Worm (Caenorhabditis elegans) whole organism, early embryonic: Measurements from ENCODE around the gene R05G9R.1.

ENCODE experiments used
- B0310.2 ChIP-seq: sonication (generic microtip); optimal IDR thresholded peaks from 2 replicates; lab custom pipeline; 2016; ENCODE audit warnings: mild to moderate bottlenecking, missing genetic modification characterization, missing compliant biosample characterization
- F13C5.2 ChIP-seq: sonication (generic microtip); optimal IDR thresholded peaks from 2 replicates; lab custom pipeline; 2017; ENCODE audit warnings: mild to moderate bottlenecking, missing genetic modification characterization, inconsistent platforms, missing compliant biosample characterization
- aly-1 ChIP-seq: sonication (generic microtip); optimal IDR thresholded peaks from 2 replicates; lab custom pipeline; 2016; ENCODE audit warnings: missing genetic modification characterization, missing compliant biosample characterization
- ama-1 ChIP-seq: fragments of 150-350 bp; optimal IDR thresholded peaks from 2 replicates; lab custom pipeline; 2014
- ceh-13 ChIP-seq: fragments of 200-800 bp; sonication (Bioruptor generic); optimal IDR thresholded peaks from 2 replicates; lab custom pipeline; 2018; ENCODE audit warnings: mild to moderate bottlenecking, missing genetic modification characterization, missing compliant biosample characterization
- ceh-36 ChIP-seq: sonication (generic microtip); optimal IDR thresholded peaks from 2 replicates; lab custom pipeline; 2016; ENCODE audit warnings: missing genetic modification characterization, inconsistent platforms, missing compliant biosample characterization
- ets-7 ChIP-seq: sonication (generic microtip); optimal IDR thresholded peaks from 2 replicates; lab custom pipeline; 2016; ENCODE audit warnings: missing genotype, missing genetic modification characterization, missing compliant biosample characterization
- flt-1 ChIP-seq: fragments of 200-800 bp; sonication (Bioruptor generic); IDR thresholded peaks from 2 replicates; pipeline ENCODE4 v1.3.6; 2022; ENCODE audit warnings: missing genetic modification characterization, missing compliant biosample characterization
- hmbx-1 ChIP-seq: sonication (generic microtip); optimal IDR thresholded peaks from 2 replicates; lab custom pipeline; 2016; ENCODE audit warnings: mild to moderate bottlenecking, missing genetic modification characterization, missing compliant biosample characterization
- hmg-4 ChIP-seq: fragments of 200-800 bp; sonication (Bioruptor generic); optimal IDR thresholded peaks from 2 replicates; lab custom pipeline; 2018; ENCODE audit warnings: mild to moderate bottlenecking, missing genetic modification characterization, missing compliant biosample characterization
- hnd-1 ChIP-seq: sonication (generic microtip); optimal IDR thresholded peaks from 2 replicates; lab custom pipeline; 2016; ENCODE audit warnings: missing genetic modification characterization, missing compliant biosample characterization
- pes-1 ChIP-seq: fragments of 200-800 bp; sonication (Bioruptor generic); IDR thresholded peaks from 2 replicates; pipeline ENCODE4 v1.3.6; 2022; ENCODE audit warnings: missing genetic modification reagents, missing genetic modification characterization, missing compliant biosample characterization
- scrt-1 ChIP-seq: fragments of 200-800 bp; sonication (Bioruptor generic); IDR thresholded peaks from 2 replicates; pipeline ENCODE4 v1.3.6; 2022; ENCODE audit warnings: missing genetic modification characterization, missing compliant biosample characterization
- sea-1 ChIP-seq: fragments of 200-800 bp; sonication (Bioruptor generic); conservative IDR thresholded peaks from 2 replicates; pipeline ENCODE4 v1.3.6; 2022; ENCODE audit warnings: missing genetic modification characterization, missing compliant biosample characterization
- tbx-11 ChIP-seq: fragments of 200-800 bp; sonication (Bioruptor generic); IDR thresholded peaks from 2 replicates; pipeline ENCODE4 v1.3.6; 2022; ENCODE audit warnings: missing genetic modification characterization, missing compliant biosample characterization
- tbx-37 ChIP-seq: fragments of 200-800 bp; sonication (Bioruptor generic); conservative IDR thresholded peaks from 2 replicates; pipeline ENCODE4 v1.3.6; 2022; ENCODE audit warnings: missing genetic modification reagents, missing genetic modification characterization, missing compliant biosample characterization
- tra-4 ChIP-seq: sonication (generic microtip); optimal IDR thresholded peaks from 2 replicates; lab custom pipeline; 2017; ENCODE audit warnings: missing genetic modification characterization, missing compliant biosample characterization

The R05G9R.1 gene

DNA sequence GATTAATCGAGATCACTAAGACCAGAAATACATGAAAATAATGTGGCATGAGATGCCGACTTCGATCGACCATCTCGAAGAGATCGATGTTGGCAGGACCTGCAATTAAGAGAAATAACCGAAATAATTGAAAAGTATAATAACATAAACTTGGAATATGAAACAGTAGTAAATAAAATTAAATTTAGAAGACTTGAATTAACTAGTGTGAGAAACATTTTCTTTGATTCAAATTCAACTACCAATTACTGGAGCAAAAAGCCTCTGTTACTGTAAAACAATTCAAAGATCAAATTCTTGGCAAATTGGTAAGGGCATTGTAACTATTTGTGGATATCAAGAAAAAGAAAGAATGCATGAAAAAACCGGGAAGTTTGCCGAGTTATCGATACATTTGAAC is at the start of gene R05G9R.1:
Gene R05G9R.1, minus strand, starts transcription at position 101 of the 400 bp plus-strand sequence.
- no peak for TF ChIP-seq ets-7 (tag; lab: Kevin White, UChicago)
- no peak for TF ChIP-seq scrt-1 (GFP tag; lab: Robert Waterston, UW)
- TF ChIP-seq hmbx-1: no peak
- no peak for TF ChIP-seq hmg-4 (GFP tag; lab: Kevin White, UChicago)
- TF ChIP-seq ceh-13 (GFP tag; lab: Kevin White, UChicago): no peak
- TF ChIP-seq aly-1 (tag; lab: Kevin White, UChicago): no peak
- no peak for TF ChIP-seq tbx-37
- TF ChIP-seq sea-1 (GFP tag; lab: Robert Waterston, UW): no peak
- no peak for TF ChIP-seq F13C5.2
- TF ChIP-seq ama-1: no peak
- TF ChIP-seq hnd-1 (tag; lab: Kevin White, UChicago): no peak
- no peak for TF ChIP-seq ceh-36 (tag; lab: Kevin White, UChicago)
- TF ChIP-seq tbx-11: no peak
- no peak for TF ChIP-seq B0310.2
- TF ChIP-seq pes-1 (GFP tag; lab: Robert Waterston, UW): no peak
- no peak for TF ChIP-seq flt-1 (GFP tag; lab: Robert Waterston, UW)
- TF ChIP-seq tra-4: no peak

DNA sequence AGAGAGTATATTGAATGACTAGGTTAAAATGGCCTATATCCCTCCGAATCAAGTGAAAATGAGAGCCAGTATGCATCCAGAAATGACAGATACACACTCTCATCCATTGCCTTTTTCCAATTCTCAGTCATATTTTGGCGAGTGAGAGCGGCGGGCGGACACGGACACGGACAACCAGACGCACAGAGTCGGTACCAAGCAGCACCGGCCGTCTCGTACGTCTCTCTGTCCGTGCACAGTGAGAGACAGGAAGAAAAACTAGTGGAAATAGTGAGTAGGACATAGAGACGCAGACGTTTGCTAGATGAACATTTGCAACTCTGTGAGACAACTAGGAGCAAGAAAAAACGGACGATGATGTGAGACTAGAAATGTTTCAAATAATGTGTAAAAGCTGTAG is 49.4 kb upstream of the R05G9R.1 start:
- no peak for TF ChIP-seq scrt-1 (GFP tag; lab: Robert Waterston, UW)
- TF ChIP-seq flt-1 (GFP tag; lab: Robert Waterston, UW): no peak
- TF ChIP-seq hmbx-1: no peak
- TF ChIP-seq B0310.2: no peak
- no peak for TF ChIP-seq ets-7 (tag; lab: Kevin White, UChicago)
- no peak for TF ChIP-seq pes-1 (GFP tag; lab: Robert Waterston, UW)

DNA sequence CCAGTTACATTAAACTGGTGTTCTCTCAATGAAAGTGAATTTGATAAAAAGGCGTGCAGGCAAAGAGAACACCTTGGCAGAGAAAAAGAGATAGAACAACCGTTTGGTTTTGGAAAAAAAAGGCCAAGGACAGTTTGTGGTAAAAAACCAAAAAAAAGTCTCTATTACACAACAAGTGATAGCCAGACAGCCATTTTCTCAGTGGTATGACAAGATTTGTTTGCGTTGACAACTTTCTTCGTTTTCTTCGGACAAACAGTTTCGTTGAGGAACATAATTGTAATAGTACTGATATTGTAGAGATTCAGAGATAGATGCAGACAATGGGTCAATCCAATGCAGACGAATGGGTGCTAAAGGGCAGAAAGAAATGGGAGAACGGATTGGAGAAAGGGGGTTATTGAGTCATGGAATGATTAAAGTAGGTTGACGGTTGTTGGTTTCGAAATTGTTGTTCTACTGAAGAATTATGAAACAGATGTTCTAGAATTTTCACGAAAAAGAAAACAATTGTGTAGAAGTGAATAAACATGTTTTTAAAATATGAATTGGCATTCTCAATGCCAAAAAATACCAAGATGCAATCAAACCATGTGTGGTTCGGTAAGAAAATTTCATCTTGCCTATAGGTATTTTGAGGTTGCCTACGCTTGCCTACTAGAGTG is 48.5 kb upstream of the R05G9R.1 start:
- no peak for TF ChIP-seq hmbx-1
- no peak for TF ChIP-seq sea-1 (GFP tag; lab: Robert Waterston, UW)
- no peak for TF ChIP-seq tbx-11

DNA sequence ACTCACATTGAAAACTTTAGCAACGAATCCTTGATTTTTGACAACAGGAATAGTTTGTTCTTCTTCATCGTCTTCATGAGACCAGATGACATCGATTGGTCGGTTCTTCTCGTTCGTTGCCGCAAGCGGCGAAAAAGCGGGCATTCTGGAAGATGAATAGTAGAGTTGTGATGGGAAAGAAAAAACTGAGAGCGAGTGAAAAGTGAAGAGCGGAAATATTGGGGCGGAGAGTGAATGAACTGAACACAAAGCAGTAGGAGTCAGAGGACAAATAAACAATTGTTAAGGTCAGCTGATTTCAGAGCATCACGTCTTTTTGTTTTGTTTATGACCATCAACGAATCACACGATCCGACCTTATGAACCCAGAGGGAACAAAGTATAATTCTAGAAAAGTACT is 47.5 kb upstream of the R05G9R.1 start, which contains the start of gene F18C5.10:
Gene F18C5.10, minus strand, starts transcription at position 145 of the 400 bp plus-strand sequence.
- TF ChIP-seq hmbx-1 (no peak), F13C5.2 (no peak), aly-1 (tag; lab: Kevin White, UChicago) (no peak), B0310.2 (no peak)

DNA sequence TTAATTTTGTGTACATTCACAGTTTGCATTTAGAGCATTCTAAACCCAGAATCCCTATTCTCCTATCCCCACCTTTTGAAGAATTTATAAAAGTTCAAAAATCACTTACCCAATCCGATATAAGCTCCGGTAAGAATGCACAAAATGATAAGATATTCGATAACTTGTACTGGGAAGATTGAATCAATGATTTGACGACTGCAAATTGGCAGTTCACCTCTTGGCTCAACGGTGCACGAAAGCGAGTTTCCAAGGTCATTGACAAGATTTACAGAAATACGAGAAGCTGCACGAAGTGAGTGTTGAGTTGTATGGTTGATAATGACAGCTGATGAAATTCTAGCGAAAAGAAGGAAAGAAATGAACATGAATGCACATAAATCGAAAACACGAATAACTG is 46.5 kb upstream of the R05G9R.1 start:
- TF ChIP-seq hmg-4 (GFP tag; lab: Kevin White, UChicago) (no peak), tbx-11 (no peak), ets-7 (tag; lab: Kevin White, UChicago) (no peak), scrt-1 (GFP tag; lab: Robert Waterston, UW) (no peak), B0310.2 (no peak)

DNA sequence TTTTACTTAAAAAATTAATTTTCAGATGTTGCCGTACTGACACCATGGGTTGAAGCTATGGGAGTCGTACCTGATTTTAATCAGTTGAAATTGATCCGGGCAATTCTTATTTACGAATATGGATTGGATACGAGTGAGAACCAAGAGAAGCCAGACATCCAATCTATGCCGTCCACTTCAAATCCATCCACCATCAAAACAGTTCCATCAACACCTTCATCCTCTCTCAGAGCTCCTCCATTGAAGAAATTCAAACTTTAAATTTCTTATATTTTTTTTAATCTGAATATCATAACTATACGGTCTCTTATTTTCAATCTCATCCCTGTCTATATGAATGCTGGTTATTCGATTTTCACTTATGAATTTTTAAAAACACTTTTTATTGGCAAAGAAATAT is 45.1 kb upstream of the R05G9R.1 start:
- TF ChIP-seq pes-1 (GFP tag; lab: Robert Waterston, UW) (no peak), tra-4 (no peak), F13C5.2 (no peak), ceh-36 (tag; lab: Kevin White, UChicago) (no peak), hmg-4 (GFP tag; lab: Kevin White, UChicago) (no peak), hmbx-1 (no peak), scrt-1 (GFP tag; lab: Robert Waterston, UW) (no peak), ama-1 (no peak), aly-1 (tag; lab: Kevin White, UChicago) (no peak), sea-1 (GFP tag; lab: Robert Waterston, UW) (no peak), hnd-1 (tag; lab: Kevin White, UChicago) (no peak), flt-1 (GFP tag; lab: Robert Waterston, UW) (no peak), ets-7 (tag; lab: Kevin White, UChicago) (no peak), tbx-37 (no peak), tbx-11 (no peak), B0310.2 (no peak)

DNA sequence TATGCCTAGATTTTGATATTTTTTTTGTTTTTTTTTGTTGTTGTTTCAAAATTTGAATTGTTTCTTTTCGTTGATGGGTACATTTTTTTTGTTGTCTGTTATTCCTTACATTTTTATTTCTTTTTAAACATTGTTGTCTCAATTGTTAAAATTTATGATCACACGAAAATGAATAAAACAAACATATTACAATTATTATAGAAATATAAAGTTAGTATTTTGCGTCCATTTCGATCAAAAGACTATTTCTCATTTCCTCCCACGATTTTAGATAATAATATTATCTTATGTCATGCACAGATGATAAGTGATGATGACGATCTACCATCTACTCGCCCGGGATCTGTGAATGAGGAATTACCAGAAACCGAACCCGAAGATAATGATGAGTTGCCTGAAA is 40.9 kb upstream of the R05G9R.1 start, which contains the start of gene wrn-1:
Gene wrn-1, plus strand, starts transcription at position 301 of the 400 bp plus-strand sequence.
- TF ChIP-seq aly-1 (tag; lab: Kevin White, UChicago): no peak
- no peak for TF ChIP-seq ceh-13 (GFP tag; lab: Kevin White, UChicago)
- no peak for TF ChIP-seq tbx-11
- TF ChIP-seq hnd-1 (tag; lab: Kevin White, UChicago): no peak
- TF ChIP-seq ceh-36 (tag; lab: Kevin White, UChicago): no peak
- no peak for TF ChIP-seq tra-4
- TF ChIP-seq hmg-4 (GFP tag; lab: Kevin White, UChicago): no peak
- no peak for TF ChIP-seq ama-1
- no peak for TF ChIP-seq tbx-37
- no peak for TF ChIP-seq F13C5.2

DNA sequence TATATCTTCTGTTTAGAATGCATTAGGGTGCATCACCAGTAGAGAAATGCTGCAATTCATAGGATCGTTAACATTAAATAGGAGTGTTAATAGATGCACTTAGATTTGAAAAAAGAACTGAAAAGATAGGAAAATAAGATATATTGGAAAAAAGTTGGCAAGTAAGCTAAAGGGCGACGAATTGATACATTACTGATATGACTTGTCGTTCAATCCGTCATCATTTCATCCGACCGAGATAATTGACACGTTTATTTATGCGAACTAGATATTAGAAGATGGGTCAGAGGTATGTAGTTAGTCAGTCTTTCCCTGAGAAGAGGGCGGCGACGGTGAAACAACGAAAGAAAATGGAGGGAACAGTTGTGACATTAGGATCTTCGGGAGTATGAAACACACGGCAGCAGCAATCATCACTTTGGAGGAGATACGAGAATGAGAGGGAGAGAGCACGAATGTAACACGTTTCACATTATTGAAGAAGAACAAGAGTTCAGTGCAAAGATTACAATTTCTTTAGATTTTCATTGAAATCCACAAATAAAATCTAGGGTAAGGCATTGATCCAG is 31.1 kb upstream of the R05G9R.1 start, which contains the start of gene lron-15:
Gene lron-15, minus strand, starts transcription at position 51 of the 569 bp plus-strand sequence.
- TF ChIP-seq tra-4 (no peak), ama-1 (no peak), sea-1 (GFP tag; lab: Robert Waterston, UW) (no peak), tbx-11 (no peak), ets-7 (tag; lab: Kevin White, UChicago) (no peak), F13C5.2 (no peak), scrt-1 (GFP tag; lab: Robert Waterston, UW) (no peak), ceh-36 (tag; lab: Kevin White, UChicago) (no peak)
